Worm (Caenorhabditis elegans) whole organism, late embryonic: ENCODE data around the gene nhr-114.

Experiments used
- C08G9.2 ChIP-seq: sonication (generic microtip); optimal IDR thresholded peaks from 2 replicates; lab custom pipeline; 2016; ENCODE audit warnings: mild to moderate bottlenecking, missing genetic modification characterization, moderate library complexity, missing compliant biosample characterization
- K02D7.2 ChIP-seq: sonication (generic microtip); optimal IDR thresholded peaks from 2 replicates; lab custom pipeline; 2017; ENCODE audit warnings: mild to moderate bottlenecking, missing genetic modification characterization, missing compliant biosample characterization
- K09A11.1 ChIP-seq: sonication (generic microtip); optimal IDR thresholded peaks from 2 replicates; lab custom pipeline; 2017; ENCODE audit warnings: antibody characterized with exemption, mild to moderate bottlenecking, missing genetic modification characterization, missing compliant biosample characterization; ENCODE audit not compliant: insufficient read depth
- Y22D7AL.16 ChIP-seq: sonication (generic microtip); optimal IDR thresholded peaks from 2 replicates; lab custom pipeline; 2016; ENCODE audit warnings: missing genetic modification characterization, missing compliant biosample characterization
- ahr-1 ChIP-seq: sonication (generic microtip); optimal IDR thresholded peaks from 2 replicates; lab custom pipeline; 2016; ENCODE audit warnings: missing genetic modification characterization, missing compliant biosample characterization
- ama-1 ChIP-seq: fragments of 150-350 bp; optimal IDR thresholded peaks from 2 replicates; lab custom pipeline; 2014
- ceh-18 ChIP-seq: sonication (generic microtip); optimal IDR thresholded peaks from 2 replicates; lab custom pipeline; 2016; ENCODE audit warnings: missing genetic modification characterization, missing compliant biosample characterization
- ceh-19 ChIP-seq: fragments of 200-800 bp; sonication (Bioruptor generic); optimal IDR thresholded peaks from 2 replicates; lab custom pipeline; 2018; ENCODE audit warnings: mild to moderate bottlenecking, missing genetic modification characterization, missing compliant biosample characterization
- ceh-24 ChIP-seq: sonication (generic microtip); optimal IDR thresholded peaks from 2 replicates; lab custom pipeline; 2016; ENCODE audit warnings: mild to moderate bottlenecking, missing genetic modification characterization, missing compliant biosample characterization
- ceh-31 ChIP-seq: sonication (generic microtip); optimal IDR thresholded peaks from 2 replicates; lab custom pipeline; 2016; ENCODE audit warnings: missing genetic modification characterization, missing compliant biosample characterization
- ceh-34 ChIP-seq: sonication (generic microtip); optimal IDR thresholded peaks from 2 replicates; lab custom pipeline; 2016; ENCODE audit warnings: mild to moderate bottlenecking, missing genetic modification characterization, missing compliant biosample characterization
- ceh-45 ChIP-seq: fragments of 200-800 bp; sonication (Bioruptor generic); IDR thresholded peaks from 2 replicates; pipeline ENCODE4 v1.3.6; 2022; ENCODE audit warnings: missing genetic modification reagents, missing genetic modification characterization, missing compliant biosample characterization
- ceh-6 ChIP-seq: fragments of 200-800 bp; sonication (Bioruptor generic); optimal IDR thresholded peaks from 2 replicates; lab custom pipeline; 2018; ENCODE audit warnings: mild to moderate bottlenecking, missing genetic modification characterization, missing compliant biosample characterization
- ceh-9 ChIP-seq: sonication (generic microtip); optimal IDR thresholded peaks from 2 replicates; lab custom pipeline; 2016; ENCODE audit warnings: mild to moderate bottlenecking, missing genetic modification characterization, inconsistent platforms, missing compliant biosample characterization
- che-1 ChIP-seq: sonication (generic microtip); optimal IDR thresholded peaks from 2 replicates; lab custom pipeline; 2016; ENCODE audit warnings: mild to moderate bottlenecking, missing genetic modification characterization, missing compliant biosample characterization
- dmd-4 ChIP-seq: sonication (generic microtip); optimal IDR thresholded peaks from 2 replicates; lab custom pipeline; 2016; ENCODE audit warnings: borderline replicate concordance, missing genetic modification characterization, missing compliant biosample characterization
- dve-1 ChIP-seq: sonication (generic microtip); optimal IDR thresholded peaks from 2 replicates; lab custom pipeline; 2017; ENCODE audit warnings: antibody characterized with exemption, mild to moderate bottlenecking, missing genetic modification characterization, missing compliant biosample characterization
- elt-4 ChIP-seq: sonication (generic microtip); optimal IDR thresholded peaks from 2 replicates; lab custom pipeline; 2016; ENCODE audit warnings: missing genetic modification characterization, missing compliant biosample characterization
- eyg-1 ChIP-seq: sonication (generic microtip); optimal IDR thresholded peaks from 2 replicates; lab custom pipeline; 2016; ENCODE audit warnings: missing genotype, missing genetic modification characterization, missing compliant biosample characterization
- fax-1 ChIP-seq: sonication (generic microtip); optimal IDR thresholded peaks from 2 replicates; lab custom pipeline; 2016; ENCODE audit warnings: missing genotype, missing genetic modification characterization, missing compliant biosample characterization
- hlh-13 ChIP-seq: fragments of 200-800 bp; sonication (Bioruptor generic); optimal IDR thresholded peaks from 2 replicates; lab custom pipeline; 2018; ENCODE audit warnings: mild to moderate bottlenecking, missing genetic modification characterization, missing compliant biosample characterization
- hlh-15 ChIP-seq: sonication (generic microtip); optimal IDR thresholded peaks from 2 replicates; lab custom pipeline; 2016; ENCODE audit warnings: missing genetic modification characterization, missing compliant biosample characterization
- hlh-30 ChIP-seq: sonication (generic microtip); optimal IDR thresholded peaks from 2 replicates; lab custom pipeline; 2017; ENCODE audit warnings: antibody characterized with exemption, missing genetic modification characterization, missing compliant biosample characterization; ENCODE audit not compliant: insufficient read depth
- hlh-6 ChIP-seq: sonication (generic microtip); optimal IDR thresholded peaks from 2 replicates; lab custom pipeline; 2016; ENCODE audit warnings: missing genotype, missing genetic modification characterization, missing compliant biosample characterization
- hlh-8 ChIP-seq: sonication (generic microtip); optimal IDR thresholded peaks from 2 replicates; lab custom pipeline; 2016; ENCODE audit warnings: missing genotype, missing genetic modification characterization, missing compliant biosample characterization
- lim-6 ChIP-seq: sonication (generic microtip); optimal IDR thresholded peaks from 2 replicates; lab custom pipeline; 2016; ENCODE audit warnings: missing genetic modification characterization, missing compliant biosample characterization
- lin-11 ChIP-seq: fragments of 200-800 bp; sonication (Bioruptor generic); optimal IDR thresholded peaks from 2 replicates; lab custom pipeline; 2018; ENCODE audit warnings: mild to moderate bottlenecking, missing genetic modification characterization, missing compliant biosample characterization
- mec-3 ChIP-seq: sonication (generic microtip); optimal IDR thresholded peaks from 2 replicates; lab custom pipeline; 2016; ENCODE audit warnings: borderline replicate concordance, missing genetic modification characterization, missing compliant biosample characterization
- nfya-1 ChIP-seq: sonication (generic microtip); optimal IDR thresholded peaks from 2 replicates; lab custom pipeline; 2017; ENCODE audit warnings: missing genetic modification characterization, mild to moderate bottlenecking, missing compliant biosample characterization, antibody characterized with exemption, moderate library complexity
- nhr-11 ChIP-seq: fragments of 150-350 bp; optimal IDR thresholded peaks from 2 replicates; lab custom pipeline; 2014; ENCODE audit warnings: missing biosample characterization, missing genetic modification characterization
- odd-2 ChIP-seq: sonication (generic microtip); optimal IDR thresholded peaks from 2 replicates; lab custom pipeline; 2017; ENCODE audit warnings: antibody characterized with exemption, mild to moderate bottlenecking, missing genetic modification characterization, missing compliant biosample characterization
- pha-2 ChIP-seq: sonication (generic microtip); optimal IDR thresholded peaks from 2 replicates; lab custom pipeline; 2017; ENCODE audit warnings: mild to moderate bottlenecking, missing genetic modification characterization, missing compliant biosample characterization
- pqm-1 ChIP-seq: sonication (generic microtip); optimal IDR thresholded peaks from 2 replicates; lab custom pipeline; 2016; ENCODE audit warnings: missing genetic modification characterization, missing compliant biosample characterization
- ref-2 ChIP-seq: sonication (generic microtip); optimal IDR thresholded peaks from 2 replicates; lab custom pipeline; 2016; ENCODE audit warnings: missing genetic modification characterization, missing compliant biosample characterization
- rnt-1 ChIP-seq: sonication (generic microtip); optimal IDR thresholded peaks from 2 replicates; lab custom pipeline; 2016; ENCODE audit warnings: missing genetic modification characterization, missing compliant biosample characterization
- sox-2 ChIP-seq: fragments of 200-800 bp; sonication (Bioruptor generic); IDR thresholded peaks from 2 replicates; pipeline ENCODE4 v1.3.6; 2022; ENCODE audit warnings: missing genetic modification reagents, missing genetic modification characterization, missing compliant biosample characterization
- tbx-2 ChIP-seq: sonication (generic microtip); optimal IDR thresholded peaks from 2 replicates; lab custom pipeline; 2016; ENCODE audit warnings: missing genetic modification characterization, missing compliant biosample characterization
- tbx-7 ChIP-seq: sonication (generic microtip); optimal IDR thresholded peaks from 2 replicates; lab custom pipeline; 2016; ENCODE audit warnings: missing genotype, missing genetic modification characterization, missing compliant biosample characterization
- unc-3 ChIP-seq, 2 experiments: fragments of 200-800 bp in 1 of 2; sonication (Bioruptor generic) in 1 of 2; sonication (generic microtip) in 1 of 2; conservative IDR thresholded peaks in 1 of 2; optimal IDR thresholded peaks in 1 of 2; 2 replicates each; pipeline versions ENCODE4 v1.3.6 to Lab custom; 2016 to 2022; ENCODE audit warnings: missing compliant biosample characterization in 2 of 2, missing genetic modification characterization in 2 of 2, missing genetic modification reagents in 1 of 2
- unc-42 ChIP-seq: sonication (generic microtip); optimal IDR thresholded peaks from 2 replicates; lab custom pipeline; 2016; ENCODE audit warnings: missing genotype, missing genetic modification characterization, missing compliant biosample characterization
- unc-55 ChIP-seq: sonication (generic microtip); optimal IDR thresholded peaks from 2 replicates; lab custom pipeline; 2017; ENCODE audit warnings: missing biosample characterization, missing genetic modification reagents, missing genetic modification characterization
- unc-86 ChIP-seq: sonication (generic microtip); optimal IDR thresholded peaks from 2 replicates; lab custom pipeline; 2016; ENCODE audit warnings: missing genetic modification characterization, missing compliant biosample characterization
- zip-5 ChIP-seq: sonication (generic microtip); optimal IDR thresholded peaks from 2 replicates; lab custom pipeline; 2016; ENCODE audit warnings: missing genetic modification characterization, missing compliant biosample characterization
- ztf-16 ChIP-seq: sonication (generic microtip); optimal IDR thresholded peaks from 2 replicates; lab custom pipeline; 2017; ENCODE audit warnings: missing genetic modification characterization, missing compliant biosample characterization

The nhr-114 gene

ce11 chrV:4190232-4190631 lies 3.2 kb downstream of the nhr-114 start:
- no peak for TF ChIP-seq tbx-7 (tag; lab: Kevin White, UChicago)
- no peak for TF ChIP-seq ceh-24 (tag; lab: Kevin White, UChicago)

- TF ChIP-seq ceh-34 (peak; percentile 10), ceh-18 (peak; percentile 4), fax-1 (tag; lab: Kevin White, UChicago) (peak; percentile 10), C08G9.2 (tag; lab: Kevin White, UChicago) (peak; percentile 11), dve-1 (tag; lab: Kevin White, UChicago) (no peak), ceh-31 (peak; percentile 73), sox-2 (GFP tag; lab: Robert Waterston, UW) (peak; percentile 21; the same call in 1 of the 2 replicates), ceh-45 (GFP tag; lab: Robert Waterston, UW) (no peak), unc-42 (peak; percentile 74), unc-55 (GFP tag; lab: Kevin White, UChicago) (peak; percentile 19), tbx-2 (tag; lab: Kevin White, UChicago) (peak; percentile 10), dmd-4 (tag; lab: Kevin White, UChicago) (no peak), hlh-15 (no peak), nfya-1 (tag; lab: Kevin White, UChicago) (peak; percentile 38)
Measured at ce11 chrV:4192688-4193471, 5.9 kb downstream of the nhr-114 start.

- no peak for TF ChIP-seq ahr-1 (tag; lab: Kevin White, UChicago)
- no peak for TF ChIP-seq zip-5 (tag; lab: Kevin White, UChicago)
- TF ChIP-seq ceh-9 (tag; lab: Kevin White, UChicago): no peak
- TF ChIP-seq K02D7.2: no peak
- peak; percentile 18 for TF ChIP-seq che-1
- TF ChIP-seq lim-6 (tag; lab: Kevin White, UChicago): no peak
- TF ChIP-seq ceh-34: peak; percentile 63
- peak; percentile 50 for TF ChIP-seq rnt-1 (tag; lab: Kevin White, UChicago)
- TF ChIP-seq ceh-18: peak; percentile 63
- TF ChIP-seq hlh-13 (GFP tag; lab: Kevin White, UChicago): no peak
- no peak for TF ChIP-seq nhr-11 (tag; lab: Kevin White, UChicago)
- TF ChIP-seq lin-11: no peak
- TF ChIP-seq tbx-2 (tag; lab: Kevin White, UChicago): peak; percentile 81
- peak; percentile 11 for TF ChIP-seq hlh-15
- peak; percentile 12 for TF ChIP-seq hlh-8
- peak; percentile 54 for TF ChIP-seq hlh-30 (tag; lab: Kevin White, UChicago)
- TF ChIP-seq ama-1 (lab: Kevin White, UChicago): no peak
- no peak for TF ChIP-seq pha-2 (tag; lab: Kevin White, UChicago)
- no peak for TF ChIP-seq hlh-6 (tag; lab: Kevin White, UChicago)
- peak; percentile 1 for TF ChIP-seq Y22D7AL.16 (tag; lab: Kevin White, UChicago)
- peak; percentile 53 for TF ChIP-seq unc-86 (tag; lab: Kevin White, UChicago)
- TF ChIP-seq ceh-6 (GFP tag; lab: Kevin White, UChicago): peak; percentile 30
- TF ChIP-seq unc-55 (GFP tag; lab: Kevin White, UChicago): no peak
- TF ChIP-seq fax-1 (tag; lab: Kevin White, UChicago): peak; percentile 47
- TF ChIP-seq eyg-1 (tag; lab: Kevin White, UChicago): peak; percentile 42
- TF ChIP-seq elt-4: no peak
- TF ChIP-seq unc-42: peak; percentile 66
- 0 out of 2 replicates have a peak, but pooled peaks have one; percentile 32 for TF ChIP-seq sox-2 (GFP tag; lab: Robert Waterston, UW)
- peak; percentile 12 for TF ChIP-seq ztf-16 (tag; lab: Kevin White, UChicago)
- no peak for TF ChIP-seq tbx-7 (tag; lab: Kevin White, UChicago)
- TF ChIP-seq ceh-19: peak; percentile 59
- TF ChIP-seq K09A11.1 (tag; lab: Kevin White, UChicago): peak; percentile 25
- TF ChIP-seq unc-3 (GFP tag; conservative IDR thresholded peaks at IDR 0.05; lab: Robert Waterston, UW): 0 out of 2 replicates have a peak, but pooled peaks have one; percentile 25
- TF ChIP-seq unc-3 (tag; optimal IDR thresholded peaks at IDR 0.05; lab: Kevin White, UChicago): peak; percentile 4
- TF ChIP-seq odd-2 (tag; lab: Kevin White, UChicago): no peak
- peak; percentile 17 for TF ChIP-seq pqm-1 (tag; lab: Kevin White, UChicago)
- TF ChIP-seq ref-2 (tag; lab: Kevin White, UChicago): peak; percentile 82
- no peak for TF ChIP-seq mec-3 (tag; lab: Kevin White, UChicago)
Measured at ce11 chrV:4194587-4195211, 7.7 kb downstream of the nhr-114 start, which contains the start of gene Y45G5AM.9. Gene Y45G5AM.9 (minus strand): TSS chrV:4194637.
